Fruit fly (Drosophila melanogaster): ENCODE measurements around the gene pasi1.

The pasi1 gene

DNA sequence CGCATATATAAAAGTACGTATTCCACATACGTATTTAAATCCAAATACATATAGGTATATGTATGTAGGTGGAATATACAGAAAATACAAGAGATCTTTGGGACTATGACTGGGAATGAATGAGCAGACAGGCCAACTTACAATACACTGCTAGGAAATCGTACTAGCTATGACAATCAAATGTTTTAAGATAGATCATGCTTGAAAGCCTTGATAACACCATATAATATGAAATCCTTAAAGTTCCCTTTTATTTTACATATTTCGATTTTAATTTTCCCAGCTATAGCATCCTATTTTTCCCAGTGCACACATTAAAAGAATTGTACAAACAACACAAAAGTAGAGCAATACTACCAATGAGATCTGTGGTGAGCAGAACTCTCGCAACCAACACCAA, 13.5 kb upstream of the pasi1 start (continued):
- TF ChIP-seq bowl (GFP tag; IDR thresholded peaks at IDR 0.05) = no peak
- no peak for TF ChIP-seq CG9797 (GFP tag; optimal IDR thresholded peaks at IDR 0.05)
- 0 out of 4 replicates have a peak, but pooled peaks have one; percentile 12 for TF ChIP-seq chinmo (GFP tag; IDR thresholded peaks at IDR 0.05; ENCODE audit: partially characterized antibody)
- TF ChIP-seq CG2120 (GFP tag; optimal IDR thresholded peaks at IDR 0.05) = peak; percentile 86
- TF ChIP-seq wek (GFP tag; optimal IDR thresholded peaks at IDR 0.05) = peak; percentile 40
- peak; percentile 75 for TF ChIP-seq CG12659 (GFP tag; optimal IDR thresholded peaks at IDR 0.05)
- peak; percentile 81 for TF ChIP-seq CG17361 (GFP tag; IDR thresholded peaks at IDR 0.05)
- peak; percentile 24 for TF ChIP-seq CG7987 (GFP tag; optimal IDR thresholded peaks at IDR 0.05)
- TF ChIP-seq CG3407 (GFP tag; optimal IDR thresholded peaks at IDR 0.05) = peak; percentile 61
- TF ChIP-seq HLHmδ (GFP tag; optimal IDR thresholded peaks at IDR 0.05) = no peak
- TF ChIP-seq CG17912 (GFP tag; optimal IDR thresholded peaks at IDR 0.05) = no peak
- 0 out of 3 replicates have a peak, but pooled peaks have one; percentile 37 for TF ChIP-seq CG2199 (GFP tag; IDR thresholded peaks at IDR 0.05)
- TF ChIP-seq otp (GFP tag; IDR thresholded peaks at IDR 0.05) = peak; percentile 61; the same call in 1 of the 3 replicates
- peak; percentile 40; the same call in 1 of the 3 replicates for TF ChIP-seq jigr1 (GFP tag; IDR thresholded peaks at IDR 0.05)
- peak; percentile 86 for TF ChIP-seq Drgx (GFP tag; IDR thresholded peaks at IDR 0.05)
- no peak for TF ChIP-seq ato (GFP tag; IDR thresholded peaks at IDR 0.05; ENCODE audit: partially characterized antibody)
- TF ChIP-seq yki (optimal IDR thresholded peaks at IDR 0.05) = no peak
- peak; percentile 85 for TF ChIP-seq CG17829 (tag; optimal IDR thresholded peaks at IDR 0.05)
- TF ChIP-seq lov (optimal IDR thresholded peaks at IDR 0.05) = no peak
- peak; percentile 74; the same call in 1 of the 3 replicates for TF ChIP-seq lov (GFP tag; IDR thresholded peaks at IDR 0.05)
- no peak for TF ChIP-seq CG33557 (GFP tag; optimal IDR thresholded peaks at IDR 0.05)
- peak; percentile 68; the same call in 1 of the 2 replicates for TF ChIP-seq CG4404 (GFP tag; IDR thresholded peaks at IDR 0.05)
- peak; percentile 89 for TF ChIP-seq CG32772 (GFP tag; IDR thresholded peaks at IDR 0.05)
- peak; percentile 87 for TF ChIP-seq dmrt99B (tag; optimal IDR thresholded peaks at IDR 0.05)
- TF ChIP-seq pfk (GFP tag; optimal IDR thresholded peaks at IDR 0.05) = no peak
- peak; percentile 73; the same call in 2 of the 3 replicates for TF ChIP-seq ase (GFP tag; IDR thresholded peaks at IDR 0.05)
- TF ChIP-seq CG7372 (GFP tag; IDR thresholded peaks at IDR 0.05) = peak; percentile 85
- peak; percentile 84 for TF ChIP-seq Antp (GFP tag; optimal IDR thresholded peaks at IDR 0.05)
- TF ChIP-seq pnt (GFP tag; optimal IDR thresholded peaks at IDR 0.05) = peak; percentile 83
- TF ChIP-seq Awh (GFP tag; IDR thresholded peaks at IDR 0.05) = peak; percentile 85
- TF ChIP-seq CG16863 (GFP tag; optimal IDR thresholded peaks at IDR 0.05) = peak; percentile 69
- peak; percentile 89 for TF ChIP-seq CG14441 (GFP tag; IDR thresholded peaks at IDR 0.05)
- TF ChIP-seq CG30403 (GFP tag; optimal IDR thresholded peaks at IDR 0.05) = peak; percentile 83
- peak; percentile 17 for TF ChIP-seq CG30020 (tag; optimal IDR thresholded peaks at IDR 0.05)
- TF ChIP-seq CG10462 (GFP tag; optimal IDR thresholded peaks at IDR 0.05) = peak; percentile 55
- peak; percentile 59 for TF ChIP-seq crc (GFP tag; optimal IDR thresholded peaks at IDR 0.05)
- peak; percentile 80 for TF ChIP-seq CG13296 (GFP tag; optimal IDR thresholded peaks at IDR 0.05)
- peak; percentile 25 for TF ChIP-seq CG5245 (GFP tag; optimal IDR thresholded peaks at IDR 0.05)
- no peak for TF ChIP-seq CG15479 (GFP tag; optimal IDR thresholded peaks at IDR 0.05)
- TF ChIP-seq Opbp (GFP tag; IDR thresholded peaks at IDR 0.05; ENCODE audit: partially characterized antibody) = no peak
- peak; percentile 41 for TF ChIP-seq CG34376 (GFP tag; optimal IDR thresholded peaks at IDR 0.05)
- TF ChIP-seq Gug (GFP tag; IDR thresholded peaks at IDR 0.05) = peak; percentile 69; the same call in 3 of the 4 replicates
- TF ChIP-seq Dip3 (GFP tag; optimal IDR thresholded peaks at IDR 0.05) = peak; percentile 65
- TF ChIP-seq disco-r (GFP tag; optimal IDR thresholded peaks at IDR 0.05) = peak; percentile 74
- TF ChIP-seq HHEX (GFP tag; optimal IDR thresholded peaks at IDR 0.05) = peak; percentile 62
- TF ChIP-seq Atf6 (GFP tag; IDR thresholded peaks at IDR 0.05) = peak; percentile 84
- peak; percentile 84 for TF ChIP-seq CG11456 (GFP tag; IDR thresholded peaks at IDR 0.05)
- peak; percentile 84 for TF ChIP-seq CG4820 (GFP tag; optimal IDR thresholded peaks at IDR 0.05)
- no peak for TF ChIP-seq MESR4 (GFP tag; optimal IDR thresholded peaks at IDR 0.05)
- no peak for TF ChIP-seq cad (GFP tag; optimal IDR thresholded peaks at IDR 0.05)
- peak; percentile 33 for TF ChIP-seq Mad (GFP tag; optimal IDR thresholded peaks at IDR 0.05)
- peak; percentile 38 for TF ChIP-seq Ets97D (GFP tag; optimal IDR thresholded peaks at IDR 0.05)

All from whole organism, embryonic.